Worm (Caenorhabditis elegans) whole organism, midembryonic: ENCODE data around the gene srt-6.

Experiments
- cog-1 ChIP-seq: sonication (generic microtip); optimal IDR thresholded peaks from 2 replicates; lab custom pipeline; 2016; ENCODE audit warnings: missing genetic modification characterization, missing compliant biosample characterization
- flt-1 ChIP-seq: fragments of 200-800 bp; sonication (Bioruptor generic); IDR thresholded peaks from 2 replicates; pipeline ENCODE4 v1.3.6; 2022; ENCODE audit warnings: missing genetic modification characterization, missing compliant biosample characterization
- klf-2 ChIP-seq: fragments of 200-800 bp; sonication (Bioruptor generic); conservative IDR thresholded peaks from 2 replicates; pipeline ENCODE4 v1.3.6; 2022; ENCODE audit warnings: missing genetic modification reagents, missing genetic modification characterization, missing compliant biosample characterization
- tab-1 ChIP-seq: fragments of 200-800 bp; sonication (Bioruptor generic); IDR thresholded peaks from 2 replicates; pipeline ENCODE4 v1.3.6; 2022; ENCODE audit warnings: missing genetic modification characterization, missing compliant biosample characterization

ce11 chrV:7435376-7436204 lies 27.0 kb upstream of the srt-6 start, which contains the start of the genes ddo-2 and F25E5.8:
- TF ChIP-seq flt-1 (GFP tag; lab: Robert Waterston, UW) (no peak), cog-1 (tag; lab: Kevin White, UChicago) (no peak), klf-2 (no peak), tab-1 (GFP tag; lab: Robert Waterston, UW) (no peak)
